Worm (Caenorhabditis elegans) whole organism, L4/young adult: ENCODE results near the gene srd-29.

Experiments used
- W03F9.2 ChIP-seq: fragments of 150-350 bp; optimal IDR thresholded peaks from 2 replicates; lab custom pipeline; 2014; ENCODE audit warnings: missing biosample characterization, missing genetic modification characterization
- dao-5 ChIP-seq: sonication (generic microtip); optimal IDR thresholded peaks from 2 replicates; lab custom pipeline; 2016; ENCODE audit warnings: missing genotype, missing genetic modification characterization, moderate library complexity, missing compliant biosample characterization
- him-1 ChIP-seq: sonication (generic microtip); optimal IDR thresholded peaks from 2 replicates; lab custom pipeline; 2016; ENCODE audit warnings: missing genotype, missing genetic modification reagents, missing genetic modification characterization, missing compliant biosample characterization

The srd-29 gene

DNA sequence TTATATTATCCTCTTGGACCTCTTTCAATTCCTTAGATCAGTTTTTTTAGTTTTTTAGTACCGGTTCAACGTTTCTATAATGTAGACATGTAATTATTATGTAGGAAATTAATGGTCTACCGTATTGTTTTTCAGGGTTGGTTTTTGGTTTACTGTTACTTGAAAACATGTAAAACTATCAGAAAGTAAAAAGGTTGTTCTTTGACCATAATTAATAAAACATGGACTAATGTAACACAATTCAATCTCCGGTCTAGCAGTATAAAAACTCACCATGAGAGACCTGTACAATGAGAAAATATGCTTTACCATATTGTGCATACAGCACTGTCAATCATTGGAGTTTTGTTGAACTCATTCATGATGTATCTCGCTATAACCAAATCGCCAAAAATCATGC is at the start of gene srd-29:
TSS of gene srd-29 (plus strand) at position 301 of the 400 bp plus-strand sequence.
- TF ChIP-seq dao-5 (tag; lab: Kevin White, UChicago) = no peak
- no peak for TF ChIP-seq him-1
- TF ChIP-seq W03F9.2 (tag; lab: Kevin White, UChicago) = no peak

DNA sequence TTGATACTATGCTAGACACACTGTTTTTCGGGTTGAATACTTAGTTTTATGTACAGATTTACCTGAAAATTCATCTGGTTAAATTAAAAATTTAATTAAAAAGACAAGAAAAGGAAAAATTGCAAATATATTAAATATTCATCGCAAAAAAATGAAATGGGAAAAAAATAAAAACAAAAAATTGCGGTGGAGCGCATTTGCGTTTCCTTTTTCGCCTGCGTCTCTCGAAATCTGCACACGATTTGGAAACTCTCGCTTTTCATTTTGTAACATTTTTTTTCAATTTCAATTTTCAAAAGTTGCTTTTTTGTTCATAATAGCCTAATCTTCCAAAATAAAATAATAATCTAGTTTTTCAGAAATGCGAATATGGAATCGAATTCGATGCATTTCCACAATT is 47.9 kb upstream of the srd-29 start, which contains the start of the genes F19F10.11 and C50E3.5:
TSS of gene F19F10.11 (minus strand) at position 68 of the 400 bp plus-strand sequence.
TSS of gene C50E3.5 (plus strand) at position 360 of the 400 bp plus-strand sequence.
- TF ChIP-seq him-1 (no peak), W03F9.2 (tag; lab: Kevin White, UChicago) (peak; percentile 64)

DNA sequence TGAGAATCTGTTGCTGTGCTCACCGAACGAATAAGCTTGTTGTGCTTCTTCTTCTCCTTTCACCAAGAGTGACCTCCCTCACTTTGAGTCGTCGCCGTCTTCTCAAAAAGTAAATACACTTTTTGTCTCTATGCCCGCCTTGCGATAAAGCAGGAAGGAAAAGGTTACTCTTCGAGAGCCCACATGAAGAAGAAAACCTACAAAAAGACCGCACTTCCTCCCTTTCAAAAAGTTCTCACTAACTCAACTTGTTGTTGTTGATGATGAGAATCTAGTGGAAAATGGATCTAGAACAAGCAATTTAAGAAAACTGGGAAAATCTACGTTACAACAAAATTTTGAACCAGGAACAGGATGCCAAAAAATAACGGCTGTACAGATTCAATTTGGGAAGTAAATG is 45.1 kb upstream of the srd-29 start, which contains the start of gene C50E3.6:
TSS of gene C50E3.6 (minus strand) at position 101 of the 400 bp plus-strand sequence.
- TF ChIP-seq W03F9.2 (tag; lab: Kevin White, UChicago) (no peak), dao-5 (tag; lab: Kevin White, UChicago) (no peak), him-1 (no peak)

DNA sequence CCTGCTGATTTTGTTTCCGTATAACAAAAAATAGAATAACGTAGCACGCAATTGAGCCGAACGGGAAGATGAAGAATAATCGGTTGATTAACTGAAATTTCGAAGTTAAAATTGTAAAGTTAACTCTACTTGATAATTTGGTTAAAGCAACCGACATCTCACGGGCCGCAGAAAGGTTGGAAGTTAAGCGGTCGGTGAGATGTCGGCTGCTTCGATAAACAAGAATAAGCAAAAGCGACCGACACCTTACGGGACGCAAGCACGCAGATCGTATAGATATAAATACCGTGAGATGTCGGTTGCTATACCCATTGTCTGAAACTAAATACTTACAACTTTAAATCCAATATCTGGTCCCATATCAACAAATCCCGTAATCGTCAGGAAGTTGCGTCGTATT is 40.4 kb upstream of the srd-29 start:
- TF ChIP-seq him-1 = no peak
- TF ChIP-seq W03F9.2 (tag; lab: Kevin White, UChicago) = no peak
- TF ChIP-seq dao-5 (tag; lab: Kevin White, UChicago) = no peak

DNA sequence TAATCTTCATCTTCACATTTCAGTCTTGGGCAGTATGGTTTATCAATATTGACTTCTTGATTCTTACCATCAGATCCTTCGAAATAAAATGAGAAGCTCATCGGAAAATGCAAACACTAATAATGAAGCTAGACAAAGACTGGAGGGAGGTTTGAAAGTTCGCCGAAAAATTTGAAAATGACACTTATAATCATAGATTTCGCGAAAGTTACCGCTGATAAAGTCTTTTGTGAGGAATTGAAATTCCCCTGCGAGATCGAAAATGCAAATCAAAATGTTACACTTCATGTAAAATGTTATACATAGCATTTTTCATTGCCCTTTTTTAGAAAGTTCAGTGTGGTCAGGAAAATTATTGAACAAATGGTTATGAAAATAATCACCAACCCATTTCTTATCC is 37.3 kb upstream of the srd-29 start, which contains the start of gene C50E3.7:
TSS of gene C50E3.7 (minus strand) at position 101 of the 400 bp plus-strand sequence.
- TF ChIP-seq W03F9.2 (tag; lab: Kevin White, UChicago) (no peak), him-1 (no peak), dao-5 (tag; lab: Kevin White, UChicago) (no peak)

DNA sequence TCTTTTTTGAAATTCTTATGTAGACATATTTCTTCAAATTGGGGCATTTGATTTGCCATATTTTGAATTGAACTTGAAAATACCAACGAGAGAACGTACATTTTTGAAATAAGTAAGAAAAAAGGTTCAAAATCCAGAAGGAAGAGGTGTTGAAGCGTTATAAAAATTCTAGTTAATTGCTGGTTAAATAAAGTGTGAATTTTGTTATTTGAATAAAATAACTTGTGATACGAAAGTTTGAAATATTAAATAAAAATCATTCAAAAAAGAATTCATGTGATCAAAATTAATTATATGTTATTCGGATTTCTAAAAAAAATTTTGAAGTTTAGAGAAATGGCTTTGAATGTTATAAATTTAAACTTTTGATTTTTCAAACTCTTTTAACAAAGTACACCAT is 35.4 kb upstream of the srd-29 start, which contains the start of gene C50E3.9:
TSS of gene C50E3.9 (minus strand) at position 101 of the 400 bp plus-strand sequence.
- no peak for TF ChIP-seq dao-5 (tag; lab: Kevin White, UChicago)
- TF ChIP-seq him-1 = no peak
- no peak for TF ChIP-seq W03F9.2 (tag; lab: Kevin White, UChicago)

DNA sequence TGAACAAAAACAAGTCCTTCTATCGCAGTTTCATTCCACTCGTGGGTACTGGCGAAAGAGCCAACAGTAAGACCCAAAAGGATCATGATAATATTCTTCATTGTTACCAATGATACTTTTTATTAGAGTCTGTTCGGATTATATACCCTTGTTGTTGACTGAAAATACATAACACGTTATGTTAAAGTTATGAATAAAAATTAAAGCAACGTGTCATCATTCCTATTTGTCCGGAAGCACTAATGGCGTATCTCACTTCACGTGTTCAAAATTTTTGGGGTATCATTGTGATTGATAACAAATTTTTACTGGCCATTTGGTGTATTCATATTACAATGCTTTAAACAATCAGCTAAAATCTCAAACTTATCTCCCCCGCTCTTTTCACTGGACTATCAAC is 34.1 kb upstream of the srd-29 start, which contains the start of gene scl-26:
TSS of gene scl-26 (minus strand) at position 101 of the 400 bp plus-strand sequence.
- no peak for TF ChIP-seq W03F9.2 (tag; lab: Kevin White, UChicago)
- TF ChIP-seq dao-5 (tag; lab: Kevin White, UChicago) = no peak
- TF ChIP-seq him-1 = no peak

DNA sequence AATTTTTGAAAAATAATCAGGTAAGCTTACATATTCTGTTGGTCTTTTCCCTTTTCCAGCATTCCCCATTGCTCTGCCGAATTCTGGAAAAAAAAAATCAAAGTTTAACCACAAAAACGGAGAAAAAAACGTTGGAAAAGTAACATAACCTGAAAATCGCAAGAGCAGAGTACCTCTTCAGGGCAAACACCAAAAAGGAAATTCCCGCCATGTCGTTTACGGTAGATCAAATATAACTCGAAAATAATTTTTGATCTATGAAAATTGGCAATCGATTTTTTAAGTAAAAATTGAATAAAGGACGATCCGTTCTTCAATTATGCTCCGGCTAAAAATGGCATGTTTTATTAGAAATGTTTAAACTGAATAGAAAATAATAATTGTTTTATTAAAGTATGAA is 32.2 kb upstream of the srd-29 start, which contains the start of gene C50E3.11:
TSS of gene C50E3.11 (minus strand) at position 83 of the 400 bp plus-strand sequence.
- no peak for TF ChIP-seq him-1
- no peak for TF ChIP-seq W03F9.2 (tag; lab: Kevin White, UChicago)
- TF ChIP-seq dao-5 (tag; lab: Kevin White, UChicago) = no peak

DNA sequence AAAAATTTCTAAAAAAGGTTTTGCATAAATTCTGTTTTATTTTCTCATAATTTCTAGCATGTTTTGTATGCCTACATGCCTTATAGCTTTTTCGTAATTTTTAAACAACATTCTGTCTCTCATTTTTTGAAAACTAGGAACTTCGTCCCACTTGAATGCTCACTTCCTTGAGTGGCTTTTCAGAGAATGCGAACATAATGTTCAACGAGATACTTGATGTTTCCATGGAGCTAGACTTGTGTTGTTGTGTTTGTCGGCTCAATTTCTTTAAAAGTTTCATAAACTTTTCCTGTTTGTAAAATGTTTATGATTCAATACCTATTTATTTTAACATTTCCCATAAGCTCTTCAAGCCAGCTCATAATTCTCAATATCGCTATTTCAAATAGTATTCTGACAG is 30.7 kb upstream of the srd-29 start, which contains the start of gene clec-213:
TSS of gene clec-213 (plus strand) at position 301 of the 400 bp plus-strand sequence.
- TF ChIP-seq dao-5 (tag; lab: Kevin White, UChicago) = no peak
- no peak for TF ChIP-seq him-1
- TF ChIP-seq W03F9.2 (tag; lab: Kevin White, UChicago) = no peak

DNA sequence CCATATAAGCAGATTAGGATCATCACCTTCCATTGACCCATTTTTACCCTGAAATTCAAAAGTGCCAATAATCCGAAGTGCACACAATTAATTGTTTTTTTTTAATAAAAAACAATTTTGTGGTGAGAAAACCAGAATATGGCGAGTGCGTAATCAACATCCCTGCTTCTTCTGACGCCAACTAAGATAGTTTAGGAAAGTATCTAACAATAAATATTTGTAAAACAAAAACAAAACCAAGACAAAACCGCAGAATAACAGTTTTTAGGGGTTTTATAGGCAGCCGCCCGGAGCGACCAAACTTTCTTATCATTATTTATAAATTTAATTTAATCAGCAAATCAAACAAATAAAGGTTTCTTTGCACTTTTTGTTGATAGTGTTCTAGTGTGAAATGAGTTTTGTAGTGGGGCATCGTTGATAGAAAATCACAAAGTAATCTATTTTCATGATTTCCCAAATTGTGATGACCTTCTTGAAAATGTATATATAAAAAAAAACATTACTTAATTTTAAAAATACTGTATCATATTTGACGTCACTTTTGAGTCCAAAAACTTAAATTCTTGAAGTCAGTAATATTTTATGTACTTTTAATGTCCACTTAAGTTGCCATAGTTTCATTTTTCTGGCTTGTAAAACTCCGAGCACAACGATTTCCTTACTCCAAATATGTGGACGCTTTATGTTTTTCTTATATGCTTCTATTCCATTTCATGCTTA is 25.7 kb upstream of the srd-29 start, which contains the start of the genes folt-3 and clec-214:
TSS of gene folt-3 (minus strand) at position 51 of the 723 bp plus-strand sequence.
TSS of gene clec-214 (plus strand) at position 673 of the 723 bp plus-strand sequence.
- no peak for TF ChIP-seq W03F9.2 (tag; lab: Kevin White, UChicago)
- no peak for TF ChIP-seq him-1
- no peak for TF ChIP-seq dao-5 (tag; lab: Kevin White, UChicago)

DNA sequence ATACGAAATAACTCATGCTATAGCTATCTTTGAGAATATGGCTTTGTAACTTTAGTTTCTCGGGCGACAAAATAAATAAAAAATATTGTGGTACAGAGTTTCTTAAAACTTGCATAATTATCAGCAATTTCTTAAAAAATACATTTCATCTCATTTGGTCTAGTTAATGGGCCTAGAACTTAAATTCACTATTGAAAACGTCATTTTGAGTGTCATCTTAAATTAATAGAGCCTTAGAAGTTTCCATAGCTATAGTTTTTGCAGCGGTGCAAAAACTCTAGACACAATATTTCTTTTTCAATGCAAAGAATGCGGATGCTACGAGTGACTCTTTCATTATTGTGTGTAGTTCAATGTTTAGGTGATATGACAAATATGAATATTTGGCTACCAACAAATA is 23.5 kb upstream of the srd-29 start, which contains the start of gene clec-215:
TSS of gene clec-215 (plus strand) at position 301 of the 400 bp plus-strand sequence.
- TF ChIP-seq dao-5 (tag; lab: Kevin White, UChicago) = no peak
- no peak for TF ChIP-seq him-1
- no peak for TF ChIP-seq W03F9.2 (tag; lab: Kevin White, UChicago)

DNA sequence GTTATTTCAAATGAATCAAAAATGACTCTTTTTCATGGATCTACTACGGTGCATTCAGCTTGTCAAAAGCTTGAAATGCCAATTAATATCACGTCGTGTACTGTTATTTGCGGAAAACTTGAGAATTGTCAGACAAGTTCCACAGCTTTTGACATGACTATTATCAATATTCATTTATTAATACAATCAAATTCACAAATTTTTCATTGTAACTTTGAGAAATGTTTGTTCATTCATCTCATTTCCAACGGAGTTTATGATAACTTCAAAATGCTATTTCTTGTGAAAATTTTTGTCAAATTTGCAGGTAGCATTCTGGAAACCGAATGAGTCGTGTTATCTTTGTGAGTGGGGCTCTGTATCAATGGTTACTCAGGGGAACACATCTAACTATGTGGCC is 17.5 kb upstream of the srd-29 start, which contains the start of gene C50E3.15:
TSS of gene C50E3.15 (plus strand) at position 301 of the 400 bp plus-strand sequence.
- TF ChIP-seq W03F9.2 (tag; lab: Kevin White, UChicago) (no peak), dao-5 (tag; lab: Kevin White, UChicago) (no peak), him-1 (no peak)

DNA sequence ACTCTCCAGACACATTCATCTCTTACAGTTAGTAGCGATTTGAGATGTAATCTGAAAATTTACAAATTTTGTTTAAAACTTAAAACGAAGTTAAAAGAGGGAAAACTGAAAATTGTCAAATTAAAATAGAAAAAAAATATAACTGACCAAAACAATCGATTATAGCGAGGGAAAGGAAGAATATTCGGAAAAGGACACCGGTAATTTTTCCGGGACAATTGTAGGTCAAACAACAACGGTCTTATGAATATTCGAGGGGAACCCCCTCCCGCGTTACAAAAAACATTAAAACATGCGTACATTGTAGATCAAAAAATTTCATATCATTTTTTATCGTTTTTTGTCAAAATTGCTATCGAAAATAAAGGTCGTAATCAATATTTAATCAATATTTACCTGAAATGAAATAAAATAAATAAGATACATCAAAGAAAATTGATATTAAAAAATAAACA is 13.5 kb upstream of the srd-29 start, which contains the start of gene C50E3.12:
TSS of gene C50E3.12 (minus strand) at position 51 of the 455 bp plus-strand sequence.
- TF ChIP-seq W03F9.2 (tag; lab: Kevin White, UChicago) = no peak
- no peak for TF ChIP-seq dao-5 (tag; lab: Kevin White, UChicago)
- TF ChIP-seq him-1 = no peak

DNA sequence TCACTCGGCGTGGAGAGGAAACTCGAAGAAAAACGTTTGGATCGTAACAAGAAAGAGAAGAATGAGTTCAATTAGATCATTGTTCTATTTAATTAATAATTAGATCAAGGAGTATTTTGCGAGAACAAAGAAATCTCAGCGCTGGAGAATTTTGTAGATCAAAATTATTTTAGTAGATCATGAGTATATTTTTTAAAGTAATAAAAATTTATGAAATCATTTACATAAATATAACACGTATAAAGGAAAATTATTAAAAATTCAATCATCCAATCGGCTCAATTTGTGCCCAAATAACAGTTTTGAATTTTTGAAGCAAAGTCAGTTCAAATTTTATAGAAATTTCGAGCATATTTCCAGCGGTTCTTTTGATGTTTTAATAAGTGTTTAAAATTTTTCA is 11.4 kb upstream of the srd-29 start, which contains the start of gene C50E3.13:
TSS of gene C50E3.13 (minus strand) at position 101 of the 400 bp plus-strand sequence.
- TF ChIP-seq him-1 (no peak), dao-5 (tag; lab: Kevin White, UChicago) (no peak), W03F9.2 (tag; lab: Kevin White, UChicago) (no peak)
